Fruit fly (Drosophila melanogaster) whole organism, pupa: Measurements from ENCODE around the gene abd-A.

ENCODE experiments used
- CG34367 ChIP-seq: fragments of 200-800 bp; sonication (Bioruptor generic); optimal IDR thresholded peaks from 2 replicates; lab custom pipeline; 2018; ENCODE audit warnings: missing biosample characterization, mild to moderate bottlenecking, missing genetic modification characterization
- CG4496 ChIP-seq: fragments of 200-800 bp; sonication (Bioruptor generic); IDR thresholded peaks from 3 replicates; pipeline ENCODE4 v1.3.6; 2022; ENCODE audit warnings: missing biosample characterization, missing genetic modification characterization
- EcR ChIP-seq: fragments of 200-800 bp; sonication (Bioruptor generic); optimal IDR thresholded peaks from 3 replicates; lab custom pipeline; 2019; ENCODE audit warnings: missing biosample characterization, missing genetic modification characterization, mild to moderate bottlenecking, moderate library complexity, missing genetic modification reagents

dm6 chr3R:16857029-16858027, 27.5 kb upstream of the abd-A start:
- TF ChIP-seq CG34367 (tag; lab: Kevin White, UChicago) (no peak), EcR (no peak), CG4496 (no peak)
